Worm (Caenorhabditis elegans) whole organism, L4/young adult: ENCODE data around the gene baf-1.

Source experiments
- W03F9.2 ChIP-seq: fragments of 150-350 bp; optimal IDR thresholded peaks from 2 replicates; lab custom pipeline; 2014; ENCODE audit warnings: missing biosample characterization, missing genetic modification characterization
- dao-5 ChIP-seq: sonication (generic microtip); optimal IDR thresholded peaks from 2 replicates; lab custom pipeline; 2016; ENCODE audit warnings: missing genotype, missing genetic modification characterization, moderate library complexity, missing compliant biosample characterization

- TF ChIP-seq dao-5 (tag; lab: Kevin White, UChicago) (no peak), W03F9.2 (tag; lab: Kevin White, UChicago) (no peak)
Observed at ce11 chrIII:9485373-9485772, 18.1 kb downstream of the baf-1 start, which contains the start of gene bre-3.
